Fruit fly (Drosophila melanogaster) whole organism, embryonic: ENCODE results near the gene CG34117.

Source experiments
- ATbp ChIP-seq: fragments of 200-800 bp; sonication (Bioruptor generic); optimal IDR thresholded peaks from 2 replicates; lab custom pipeline; 2017; ENCODE audit warnings: missing biosample characterization, mild to moderate bottlenecking, missing genetic modification characterization, missing genetic modification reagents
- CG10366 ChIP-seq: fragments of 200-800 bp; sonication (Bioruptor generic); IDR thresholded peaks from 2 replicates; pipeline ENCODE4 v1.3.6; 2022; ENCODE audit warnings: missing biosample characterization, missing genetic modification characterization
- CG11398 ChIP-seq: fragments of 200-800 bp; sonication (Bioruptor generic); optimal IDR thresholded peaks from 2 replicates; lab custom pipeline; 2016; ENCODE audit warnings: missing biosample characterization, missing genetic modification characterization
- CG11723 ChIP-seq: fragments of 200-800 bp; sonication (Bioruptor generic); optimal IDR thresholded peaks from 2 replicates; lab custom pipeline; 2017; ENCODE audit warnings: missing biosample characterization, mild to moderate bottlenecking, missing genetic modification characterization
- CG12659 ChIP-seq: fragments of 200-800 bp; sonication (Bioruptor generic); optimal IDR thresholded peaks from 3 replicates; lab custom pipeline; 2017; ENCODE audit warnings: mild to moderate bottlenecking, missing biosample characterization, missing genetic modification reagents, missing genetic modification characterization
- CG13424 ChIP-seq: fragments of 200-800 bp; sonication (Bioruptor generic); optimal IDR thresholded peaks from 2 replicates; lab custom pipeline; 2019; ENCODE audit warnings: missing biosample characterization, mild to moderate bottlenecking, missing genetic modification characterization, moderate library complexity
- CG1529 ChIP-seq: fragments of 200-800 bp; sonication (Bioruptor generic); optimal IDR thresholded peaks from 3 replicates; lab custom pipeline; 2018; ENCODE audit warnings: missing biosample characterization, missing genetic modification characterization
- CG17912 ChIP-seq: fragments of 200-800 bp; sonication (Bioruptor generic); optimal IDR thresholded peaks from 2 replicates; lab custom pipeline; 2018; ENCODE audit warnings: missing biosample characterization, mild to moderate bottlenecking, missing genetic modification characterization
- CG18011 ChIP-seq: fragments of 200-800 bp; sonication (Bioruptor generic); optimal IDR thresholded peaks from 2 replicates; lab custom pipeline; 2017; ENCODE audit warnings: missing biosample characterization, missing genetic modification characterization, mild to moderate bottlenecking, moderate library complexity, missing genotype
- CG30431 ChIP-seq: fragments of 200-800 bp; sonication (Bioruptor generic); optimal IDR thresholded peaks from 2 replicates; lab custom pipeline; 2017; ENCODE audit warnings: missing biosample characterization, missing genetic modification characterization
- CG32772 ChIP-seq: fragments of 200-800 bp; sonication (Bioruptor generic); IDR thresholded peaks from 2 replicates; pipeline ENCODE4 v1.3.6; 2022; ENCODE audit warnings: missing biosample characterization, missing genetic modification characterization
- CG3407 ChIP-seq: fragments of 200-800 bp; sonication (Bioruptor generic); optimal IDR thresholded peaks from 2 replicates; lab custom pipeline; 2018; ENCODE audit warnings: missing biosample characterization, mild to moderate bottlenecking, missing genetic modification characterization
- CG3838 ChIP-seq: fragments of 200-800 bp; sonication (Bioruptor generic); optimal IDR thresholded peaks from 3 replicates; lab custom pipeline; 2016; ENCODE audit warnings: missing biosample characterization, missing genetic modification characterization
- CG4730 ChIP-seq: fragments of 200-800 bp; sonication (Bioruptor generic); IDR thresholded peaks from 2 replicates; pipeline ENCODE4 v1.3.6; 2022; ENCODE audit warnings: missing biosample characterization, missing genetic modification characterization
- CG6254 ChIP-seq: fragments of 200-800 bp; sonication (Bioruptor generic); optimal IDR thresholded peaks from 3 replicates; lab custom pipeline; 2017; ENCODE audit warnings: mild to moderate bottlenecking, missing biosample characterization, missing genetic modification reagents, missing genetic modification characterization
- CG6689 ChIP-seq: fragments of 200-800 bp; sonication (Bioruptor generic); IDR thresholded peaks from 2 replicates; pipeline ENCODE4 v1.3.6; 2022; ENCODE audit warnings: missing biosample characterization, missing genetic modification characterization
- CG6813 ChIP-seq: fragments of 200-800 bp; sonication (Bioruptor generic); optimal IDR thresholded peaks from 2 replicates; lab custom pipeline; 2017; ENCODE audit warnings: missing biosample characterization, missing genetic modification characterization, mild to moderate bottlenecking, moderate library complexity, missing genetic modification reagents
- CG7271 ChIP-seq: fragments of 200-800 bp; sonication (Bioruptor generic); optimal IDR thresholded peaks from 2 replicates; lab custom pipeline; 2018; ENCODE audit warnings: missing biosample characterization, mild to moderate bottlenecking, missing genetic modification characterization, moderate library complexity
- CG8388 ChIP-seq: fragments of 200-800 bp; sonication (Bioruptor generic); optimal IDR thresholded peaks from 2 replicates; lab custom pipeline; 2019; ENCODE audit warnings: missing biosample characterization, mild to moderate bottlenecking, missing genetic modification characterization, moderate library complexity
- CHES-1-like ChIP-seq: fragments of 200-800 bp; sonication (Bioruptor generic); optimal IDR thresholded peaks from 2 replicates; lab custom pipeline; 2016; ENCODE audit warnings: missing biosample characterization, missing genetic modification characterization
- Dek ChIP-seq: fragments of 200-800 bp; sonication (Bioruptor generic); optimal IDR thresholded peaks from 3 replicates; lab custom pipeline; 2019; ENCODE audit warnings: missing biosample characterization, mild to moderate bottlenecking, missing genetic modification characterization, moderate library complexity
- Dref ChIP-seq: fragments of 200-800 bp; sonication (Bioruptor generic); IDR thresholded peaks from 2 replicates; pipeline ENCODE4 v1.3.6; 2022; ENCODE audit warnings: missing biosample characterization, missing genetic modification characterization
- Ets65A ChIP-seq: fragments of 200-800 bp; sonication (Bioruptor generic); peaks from one replicate; lab custom pipeline; 2016; ENCODE audit warnings: missing biosample characterization, missing genetic modification characterization
- Fer2 ChIP-seq: fragments of 200-800 bp; sonication (Bioruptor generic); optimal IDR thresholded peaks from 2 replicates; lab custom pipeline; 2018; ENCODE audit warnings: missing biosample characterization, mild to moderate bottlenecking, missing genetic modification characterization, moderate library complexity
- Lpt ChIP-seq: fragments of >200 bp; optimal IDR thresholded peaks from 2 replicates; lab custom pipeline; 2018; ENCODE audit warnings: missing biosample characterization, missing genetic modification characterization
- MESR4 ChIP-seq: fragments of 200-800 bp; sonication (Bioruptor generic); optimal IDR thresholded peaks from 2 replicates; lab custom pipeline; 2018; ENCODE audit warnings: missing biosample characterization, mild to moderate bottlenecking, missing genetic modification characterization, moderate library complexity
- Oli ChIP-seq: fragments of 200-800 bp; sonication (Bioruptor generic); optimal IDR thresholded peaks from 2 replicates; lab custom pipeline; 2018; ENCODE audit warnings: missing biosample characterization, mild to moderate bottlenecking, missing genetic modification characterization, moderate library complexity
- Poxn ChIP-seq: fragments of 200-800 bp; sonication (Bioruptor generic); IDR thresholded peaks from 2 replicates; pipeline ENCODE4 v1.3.6; 2022; ENCODE audit warnings: missing biosample characterization, missing genetic modification characterization
- Ravus ChIP-seq: fragments of 200-800 bp; sonication (Bioruptor generic); IDR thresholded peaks from 2 replicates; pipeline ENCODE4 v1.3.6; 2022; ENCODE audit warnings: missing biosample characterization, missing genetic modification characterization
- Ssrp ChIP-seq: fragments of 200-800 bp; sonication (Bioruptor generic); optimal IDR thresholded peaks from 2 replicates; lab custom pipeline; 2018; ENCODE audit warnings: missing biosample characterization, mild to moderate bottlenecking, missing genetic modification characterization, moderate library complexity
- TFAM ChIP-seq: fragments of 200-800 bp; sonication (Bioruptor generic); optimal IDR thresholded peaks from 2 replicates; lab custom pipeline; 2017; ENCODE audit warnings: missing biosample characterization, missing genetic modification characterization, inconsistent platforms
- ara ChIP-seq: fragments of 200-800 bp; sonication (Bioruptor generic); IDR thresholded peaks from 2 replicates; pipeline ENCODE4 v1.3.6; 2022; ENCODE audit warnings: missing biosample characterization, missing genetic modification characterization
- bcd ChIP-seq: fragments of 200-800 bp; sonication (Bioruptor generic); optimal IDR thresholded peaks from 2 replicates; lab custom pipeline; 2017; ENCODE audit warnings: missing biosample characterization, mild to moderate bottlenecking, missing genetic modification characterization
- danr ChIP-seq: fragments of 200-800 bp; sonication (Bioruptor generic); IDR thresholded peaks from 2 replicates; pipeline ENCODE4 v1.3.6; 2022; ENCODE audit warnings: missing biosample characterization, missing genetic modification characterization
- ewg ChIP-seq: fragments of 200-800 bp; sonication (Bioruptor generic); optimal IDR thresholded peaks from 3 replicates; lab custom pipeline; 2017; ENCODE audit warnings: mild to moderate bottlenecking, missing biosample characterization, missing genetic modification reagents, missing genetic modification characterization
- fd64A ChIP-seq: fragments of 200-800 bp; sonication (Bioruptor generic); optimal IDR thresholded peaks from 3 replicates; lab custom pipeline; 2018; ENCODE audit warnings: missing biosample characterization, mild to moderate bottlenecking, missing genetic modification characterization
- hth ChIP-seq: fragments of >200 bp; optimal IDR thresholded peaks from 2 replicates; lab custom pipeline; 2017; ENCODE audit warnings: inconsistent platforms
- insv ChIP-seq, 2 experiments: fragments of 200-800 bp; sonication (Bioruptor generic); optimal IDR thresholded peaks; 3 replicates each; lab custom pipeline; 2016 to 2018; ENCODE audit warnings: missing biosample characterization in 2 of 2, missing genetic modification characterization in 2 of 2
- lov ChIP-seq, 2 experiments: fragments of 200-800 bp in 1 of 2; fragments of >200 bp in 1 of 2; sonication (Bioruptor generic) in 1 of 2; IDR thresholded peaks in 1 of 2; optimal IDR thresholded peaks in 1 of 2; 2 replicates in 1 of 2; 3 replicates in 1 of 2; pipeline versions ENCODE4 v1.3.6 to Lab custom; 2017 to 2022; ENCODE audit warnings: missing biosample characterization in 1 of 2, missing genetic modification characterization in 1 of 2
- maf-S ChIP-seq: fragments of 200-800 bp; sonication (Bioruptor generic); optimal IDR thresholded peaks from 2 replicates; lab custom pipeline; 2016; ENCODE audit warnings: missing biosample characterization, missing genetic modification characterization
- pan ChIP-seq, 4 experiments: fragments of >200 bp in 3 of 4; fragments of 200-800 bp in 1 of 4; sonication (Bioruptor generic) in 1 of 4; optimal IDR thresholded peaks in 3 of 4; IDR thresholded peaks in 1 of 4; 2 replicates each; pipeline versions ENCODE4 v1.3.6 to Lab custom; 2017 to 2022; ENCODE audit warnings: missing biosample characterization in 2 of 4, missing genetic modification characterization in 2 of 4, mixed read lengths in 1 of 4
- sisA ChIP-seq: fragments of 200-800 bp; sonication (Bioruptor generic); IDR thresholded peaks from 2 replicates; pipeline ENCODE4 v1.3.6; 2022; ENCODE audit warnings: missing biosample characterization, missing genetic modification characterization
- slbo ChIP-seq: fragments of 200-800 bp; sonication (Bioruptor generic); IDR thresholded peaks from 2 replicates; pipeline ENCODE4 v1.3.6; 2022; ENCODE audit warnings: missing biosample characterization, missing genetic modification characterization
- sqz ChIP-seq: fragments of 200-800 bp; sonication (Bioruptor generic); optimal IDR thresholded peaks from 3 replicates; lab custom pipeline; 2018; ENCODE audit warnings: missing biosample characterization, mild to moderate bottlenecking, missing genetic modification characterization
- stc ChIP-seq: fragments of 200-800 bp; sonication (Bioruptor generic); IDR thresholded peaks from 2 replicates; pipeline ENCODE4 v1.3.6; 2022; ENCODE audit warnings: missing biosample characterization, missing genetic modification characterization
- trh ChIP-seq: fragments of 200-800 bp; sonication (Bioruptor generic); optimal IDR thresholded peaks from 2 replicates; lab custom pipeline; 2016; ENCODE audit warnings: missing biosample characterization, missing genetic modification characterization
- unpg ChIP-seq: fragments of 200-800 bp; sonication (Bioruptor generic); optimal IDR thresholded peaks from 3 replicates; lab custom pipeline; 2018; ENCODE audit warnings: missing biosample characterization, mild to moderate bottlenecking, missing genetic modification characterization, moderate library complexity
- wdn ChIP-seq: fragments of 200-800 bp; sonication (Bioruptor generic); IDR thresholded peaks from 2 replicates; pipeline ENCODE4 v1.3.6; 2022; ENCODE audit warnings: missing biosample characterization, missing genetic modification characterization
- zf30C ChIP-seq: fragments of 200-800 bp; sonication (Bioruptor generic); optimal IDR thresholded peaks from 3 replicates; lab custom pipeline; 2018; ENCODE audit warnings: missing biosample characterization, mild to moderate bottlenecking, missing genetic modification characterization

Gene CG34117

DNA sequence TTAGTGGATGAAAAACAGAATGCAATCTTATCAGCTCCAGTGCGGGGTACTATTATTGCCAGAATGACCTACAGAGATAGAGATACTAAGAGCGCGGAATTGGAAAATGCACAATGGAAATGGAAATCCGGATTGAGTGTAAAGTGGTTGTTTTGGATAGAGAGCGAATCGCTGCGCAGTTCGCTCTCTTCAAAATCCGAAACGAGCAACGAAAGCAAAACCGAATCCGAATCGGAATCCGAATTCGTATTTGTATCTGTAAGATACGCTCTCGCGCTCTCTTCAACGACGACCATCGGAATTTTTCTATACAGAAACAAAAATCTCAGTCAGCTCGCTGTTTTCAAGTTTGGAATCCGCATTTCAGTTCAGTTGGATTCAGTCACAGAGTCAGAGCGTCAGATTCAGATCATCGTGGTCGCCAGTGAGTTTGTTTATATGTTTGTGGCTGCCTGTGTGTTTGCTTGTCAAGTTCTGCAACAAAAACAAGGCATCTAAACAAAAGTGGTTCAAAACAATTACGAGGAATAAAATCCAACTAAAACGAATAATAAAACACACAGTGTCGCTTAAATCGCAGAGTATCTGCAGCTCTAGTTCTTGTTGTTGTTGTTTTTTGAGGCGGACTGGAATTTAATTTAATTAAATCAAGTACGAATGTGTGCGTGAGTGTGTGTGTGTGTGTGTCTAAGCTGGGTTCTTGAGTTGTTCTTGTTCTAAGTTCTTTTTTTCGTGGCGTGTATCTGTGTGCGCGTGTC is 17.9 kb upstream of the CG34117 start, which contains the start of gene ps (continued):
- TF ChIP-seq bcd (GFP tag; lab: Kevin White, UChicago) (no peak), fd64A (GFP tag; lab: Kevin White, UChicago) (no peak), stc (no peak), CG4730 (GFP tag; lab: Robert Waterston, UW) (no peak), CHES-1-like (GFP tag; lab: Kevin White, UChicago) (peak; percentile 22), ATbp (GFP tag; lab: Kevin White, UChicago) (no peak), lov (optimal IDR thresholded peaks at IDR 0.05; lab: Kevin White, UChicago) (no peak), lov (GFP tag; IDR thresholded peaks at IDR 0.05; lab: Robert Waterston, UW) (no peak), trh (no peak), CG18011 (peak; percentile 5), Ets65A (GFP tag; lab: Kevin White, UChicago) (no peak), zf30C (peak; percentile 19), Ssrp (tag; lab: Kevin White, UChicago) (no peak), CG7271 (tag; lab: Kevin White, UChicago) (no peak), CG6689 (GFP tag; lab: Robert Waterston, UW) (no peak), TFAM (no peak), Ravus (no peak), Dref (GFP tag; lab: Robert Waterston, UW) (no peak), CG11723 (GFP tag; lab: Kevin White, UChicago) (no peak), sqz (GFP tag; lab: Kevin White, UChicago) (peak; percentile 66), slbo (no peak), Poxn (GFP tag; lab: Robert Waterston, UW) (no peak), ara (GFP tag; lab: Robert Waterston, UW) (no peak), CG3838 (GFP tag; lab: Kevin White, UChicago) (no peak), wdn (GFP tag; lab: Robert Waterston, UW) (no peak), Oli (tag; lab: Kevin White, UChicago) (no peak), CG3407 (GFP tag; lab: Kevin White, UChicago) (no peak), CG6254 (no peak), CG13424 (no peak), CG11398 (GFP tag; lab: Kevin White, UChicago) (no peak), Dek (tag; lab: Kevin White, UChicago) (peak; percentile 21), CG1529 (GFP tag; lab: Kevin White, UChicago) (no peak), danr (no peak), Lpt (GFP tag; lab: Kevin White, UChicago) (no peak), CG30431 (GFP tag; lab: Kevin White, UChicago) (no peak), ewg (GFP tag; lab: Kevin White, UChicago) (no peak), CG8388 (GFP tag; lab: Kevin White, UChicago) (no peak), pan (optimal IDR thresholded peaks at IDR 0.05; lab: Kevin White, UChicago) (no peak), pan (GFP tag; optimal IDR thresholded peaks at IDR 0.05 in 1 of 2, IDR thresholded peaks at IDR 0.05 in 1 of 2) (no peak), CG17912 (GFP tag; lab: Kevin White, UChicago) (no peak), CG6813 (GFP tag; lab: Kevin White, UChicago) (no peak), unpg (GFP tag; lab: Kevin White, UChicago) (peak; percentile 16), sisA (no peak), CG10366 (no peak), CG32772 (GFP tag; lab: Robert Waterston, UW) (no peak), hth (lab: Kevin White, UChicago) (no peak), maf-S (no peak), MESR4 (GFP tag; lab: Kevin White, UChicago) (no peak), Fer2 (no peak), CG12659 (GFP tag; lab: Kevin White, UChicago) (peak; percentile 12), insv (GFP tag; optimal IDR thresholded peaks at IDR 0.05; lab: Kevin White, UChicago) (peak in 1 of 2 experiments; percentile 78)
